Fruit fly (Drosophila melanogaster): ENCODE results near the gene PpD3.

dm6 chr3R:9743217-9743616 is 4.5 kb upstream of the PpD3 start, which contains the start of gene CG31415:
- TF ChIP-seq psq (optimal IDR thresholded peaks at IDR 0.05) (no peak), insv (optimal IDR thresholded peaks at IDR 0.05) (no peak), h (optimal IDR thresholded peaks at IDR 0.05) (no peak)

Measured in Kc167 (cell line).